Fruit fly (Drosophila melanogaster) whole organism, embryonic: ENCODE data around the gene Mdr65.

Experiments used
- Asciz ChIP-seq: fragments of 200-800 bp; sonication (Bioruptor generic); optimal IDR thresholded peaks from 2 replicates; lab custom pipeline; 2017; ENCODE audit warnings: missing biosample characterization, mild to moderate bottlenecking, missing genetic modification characterization, missing genetic modification reagents
- CG10321 ChIP-seq: fragments of 200-800 bp; sonication (Bioruptor generic); IDR thresholded peaks from 2 replicates; pipeline ENCODE4 v1.3.6; 2022; ENCODE audit warnings: missing biosample characterization, missing genetic modification characterization
- CG12155 ChIP-seq: fragments of 200-800 bp; sonication (Bioruptor generic); optimal IDR thresholded peaks from 3 replicates; lab custom pipeline; 2016; ENCODE audit warnings: missing biosample characterization, missing genetic modification characterization
- CG12744 ChIP-seq: fragments of 200-800 bp; sonication (Bioruptor generic); optimal IDR thresholded peaks from 2 replicates; lab custom pipeline; 2016; ENCODE audit warnings: missing biosample characterization, missing genetic modification characterization
- CG13123 ChIP-seq: fragments of 200-800 bp; sonication (Bioruptor generic); optimal IDR thresholded peaks from 2 replicates; lab custom pipeline; 2016; ENCODE audit warnings: missing biosample characterization, missing genetic modification characterization
- CG13287 ChIP-seq: fragments of 200-800 bp; sonication (Bioruptor generic); IDR thresholded peaks from 2 replicates; pipeline ENCODE4 v1.3.6; 2022; ENCODE audit warnings: missing biosample characterization, missing genetic modification characterization; ENCODE audit not compliant: partially characterized antibody
- CG13296 ChIP-seq: fragments of 200-800 bp; sonication (Bioruptor generic); optimal IDR thresholded peaks from 3 replicates; lab custom pipeline; 2018; ENCODE audit warnings: missing biosample characterization, mild to moderate bottlenecking, missing genetic modification characterization
- CG14441 ChIP-seq: fragments of 200-800 bp; sonication (Bioruptor generic); IDR thresholded peaks from 2 replicates; pipeline ENCODE4 v1.3.6; 2022; ENCODE audit warnings: missing biosample characterization, missing genetic modification characterization
- CG1603 ChIP-seq: fragments of 200-800 bp; sonication (Bioruptor generic); optimal IDR thresholded peaks from 2 replicates; lab custom pipeline; 2019; ENCODE audit warnings: missing biosample characterization, mild to moderate bottlenecking, missing genetic modification characterization, moderate library complexity
- CG17612 ChIP-seq: fragments of 200-800 bp; sonication (Bioruptor generic); IDR thresholded peaks from 2 replicates; pipeline ENCODE4 v1.3.6; 2022; ENCODE audit warnings: missing biosample characterization, missing genetic modification characterization
- CG1792 ChIP-seq: fragments of 200-800 bp; sonication (Bioruptor generic); optimal IDR thresholded peaks from 2 replicates; lab custom pipeline; 2016; ENCODE audit warnings: missing biosample characterization, missing genetic modification characterization
- CG18476 ChIP-seq: fragments of 200-800 bp; sonication (Bioruptor generic); optimal IDR thresholded peaks from 2 replicates; lab custom pipeline; 2016; ENCODE audit warnings: missing biosample characterization, mild to moderate bottlenecking, missing genetic modification characterization
- CG31224 ChIP-seq: fragments of 200-800 bp; sonication (Bioruptor generic); IDR thresholded peaks from 2 replicates; pipeline ENCODE4 v1.3.6; 2022; ENCODE audit warnings: missing biosample characterization, missing genetic modification characterization
- CG31365 ChIP-seq: fragments of 200-800 bp; sonication (Bioruptor generic); optimal IDR thresholded peaks from 2 replicates; lab custom pipeline; 2018; ENCODE audit warnings: missing biosample characterization, mild to moderate bottlenecking, missing genetic modification characterization
- CG31441 ChIP-seq: fragments of 200-800 bp; sonication (Bioruptor generic); IDR thresholded peaks from 2 replicates; pipeline ENCODE4 v1.3.6; 2022; ENCODE audit warnings: missing biosample characterization, missing genetic modification characterization
- CG3281 ChIP-seq: fragments of 200-800 bp; sonication (Bioruptor generic); optimal IDR thresholded peaks from 3 replicates; lab custom pipeline; 2017; ENCODE audit warnings: missing biosample characterization, mild to moderate bottlenecking, missing genetic modification characterization
- CG4282 ChIP-seq: fragments of 200-800 bp; sonication (Bioruptor generic); optimal IDR thresholded peaks from 2 replicates; lab custom pipeline; 2016; ENCODE audit warnings: missing biosample characterization, missing genetic modification characterization
- CG6272 ChIP-seq: fragments of 200-800 bp; sonication (Bioruptor generic); IDR thresholded peaks from 2 replicates; pipeline ENCODE4 v1.3.6; 2022; ENCODE audit warnings: missing biosample characterization, missing genetic modification characterization
- CG8944 ChIP-seq: fragments of 200-800 bp; sonication (Bioruptor generic); optimal IDR thresholded peaks from 3 replicates; lab custom pipeline; 2016; ENCODE audit warnings: missing biosample characterization, missing genetic modification characterization
- D ChIP-seq, 2 experiments: fragments of 200-800 bp in 1 of 2; fragments of >200 bp in 1 of 2; sonication (Bioruptor generic) in 1 of 2; optimal IDR thresholded peaks; 2 replicates in 1 of 2; 3 replicates in 1 of 2; lab custom pipeline; 2017; ENCODE audit warnings: mild to moderate bottlenecking in 1 of 2, missing biosample characterization in 1 of 2, missing genetic modification characterization in 1 of 2, missing genetic modification reagents in 1 of 2
- Dek ChIP-seq: fragments of 200-800 bp; sonication (Bioruptor generic); optimal IDR thresholded peaks from 3 replicates; lab custom pipeline; 2019; ENCODE audit warnings: missing biosample characterization, mild to moderate bottlenecking, missing genetic modification characterization, moderate library complexity
- Ets97D ChIP-seq: fragments of 200-800 bp; sonication (Bioruptor generic); optimal IDR thresholded peaks from 3 replicates; lab custom pipeline; 2016; ENCODE audit warnings: missing biosample characterization, missing genetic modification characterization
- Fer1 ChIP-seq: fragments of 200-800 bp; sonication (Bioruptor generic); optimal IDR thresholded peaks from 2 replicates; lab custom pipeline; 2017; ENCODE audit warnings: missing biosample characterization, mild to moderate bottlenecking, missing genetic modification characterization
- HLH3B ChIP-seq: fragments of 200-800 bp; sonication (Bioruptor generic); IDR thresholded peaks from 2 replicates; pipeline ENCODE4 v1.3.6; 2022; ENCODE audit warnings: missing biosample characterization, missing genetic modification characterization
- Hmx ChIP-seq: fragments of 200-800 bp; sonication (Bioruptor generic); optimal IDR thresholded peaks from 2 replicates; lab custom pipeline; 2016; ENCODE audit warnings: missing biosample characterization, missing genetic modification characterization
- Jarid2 ChIP-seq: fragments of 200-800 bp; sonication (Bioruptor generic); optimal IDR thresholded peaks from 3 replicates; lab custom pipeline; 2017; ENCODE audit warnings: mild to moderate bottlenecking, missing biosample characterization, missing genetic modification reagents, missing genetic modification characterization
- Lpt ChIP-seq: fragments of >200 bp; optimal IDR thresholded peaks from 2 replicates; lab custom pipeline; 2018; ENCODE audit warnings: missing biosample characterization, missing genetic modification characterization
- NK7.1 ChIP-seq: fragments of 200-800 bp; sonication (Bioruptor generic); optimal IDR thresholded peaks from 3 replicates; lab custom pipeline; 2016; ENCODE audit warnings: missing biosample characterization, missing genetic modification characterization
- Optix ChIP-seq: fragments of 200-800 bp; sonication (Bioruptor generic); IDR thresholded peaks from 3 replicates; pipeline ENCODE4 v1.3.6; 2022; ENCODE audit warnings: missing biosample characterization, missing genetic modification characterization
- Rx ChIP-seq: fragments of 200-800 bp; sonication (Bioruptor generic); IDR thresholded peaks from 2 replicates; pipeline ENCODE4 v1.3.6; 2022; ENCODE audit warnings: missing biosample characterization, missing genetic modification characterization
- Sin3A ChIP-seq: fragments of >200 bp; optimal IDR thresholded peaks from 2 replicates; lab custom pipeline; 2018
- Six4 ChIP-seq: fragments of 200-800 bp; sonication (Bioruptor generic); optimal IDR thresholded peaks from 2 replicates; lab custom pipeline; 2016; ENCODE audit warnings: missing biosample characterization, missing genetic modification characterization
- Usf ChIP-seq: fragments of 200-800 bp; sonication (Bioruptor generic); optimal IDR thresholded peaks from 2 replicates; lab custom pipeline; 2017; ENCODE audit warnings: missing genotype, missing biosample characterization, missing genetic modification characterization
- chn ChIP-seq: fragments of 200-800 bp; sonication (Bioruptor generic); optimal IDR thresholded peaks from 2 replicates; lab custom pipeline; 2016; ENCODE audit warnings: missing biosample characterization, missing genetic modification characterization
- da ChIP-seq: fragments of 200-800 bp; sonication (Bioruptor generic); optimal IDR thresholded peaks from 2 replicates; lab custom pipeline; 2016; ENCODE audit warnings: missing biosample characterization, missing genetic modification characterization
- dmrt11E ChIP-seq: fragments of 200-800 bp; sonication (Bioruptor generic); optimal IDR thresholded peaks from 3 replicates; lab custom pipeline; 2018; ENCODE audit warnings: missing biosample characterization, mild to moderate bottlenecking, missing genetic modification characterization, moderate library complexity
- fd102C ChIP-seq: fragments of 200-800 bp; sonication (Bioruptor generic); optimal IDR thresholded peaks from 2 replicates; lab custom pipeline; 2018; ENCODE audit warnings: missing biosample characterization, mild to moderate bottlenecking, missing genetic modification characterization, moderate library complexity
- fd96Cb ChIP-seq: fragments of 200-800 bp; sonication (Bioruptor generic); optimal IDR thresholded peaks from 2 replicates; lab custom pipeline; 2018; ENCODE audit warnings: missing biosample characterization, mild to moderate bottlenecking, missing genetic modification characterization, moderate library complexity
- insv ChIP-seq, 2 experiments: fragments of 200-800 bp; sonication (Bioruptor generic); optimal IDR thresholded peaks; 3 replicates each; lab custom pipeline; 2016 to 2018; ENCODE audit warnings: missing biosample characterization in 2 of 2, missing genetic modification characterization in 2 of 2
- ken ChIP-seq: fragments of 200-800 bp; sonication (Bioruptor generic); IDR thresholded peaks from 3 replicates; pipeline ENCODE4 v1.3.6; 2022; ENCODE audit warnings: missing biosample characterization, missing genetic modification characterization
- klu ChIP-seq: fragments of 200-800 bp; sonication (Bioruptor generic); IDR thresholded peaks from 2 replicates; pipeline ENCODE4 v1.3.6; 2022; ENCODE audit warnings: missing biosample characterization, missing genetic modification characterization
- knrl ChIP-seq: fragments of 200-800 bp; sonication (Bioruptor generic); IDR thresholded peaks from 3 replicates; pipeline ENCODE4 v1.3.6; 2022; ENCODE audit warnings: missing biosample characterization, missing genetic modification characterization; ENCODE audit not compliant: partially characterized antibody
- lola ChIP-seq, 3 experiments: fragments of >200 bp in 2 of 3; fragments of 200-800 bp in 1 of 3; sonication (Bioruptor generic) in 1 of 3; optimal IDR thresholded peaks; 2 replicates each; lab custom pipeline; 2017 to 2019; ENCODE audit warnings: missing biosample characterization in 3 of 3, missing genetic modification characterization in 3 of 3, mild to moderate bottlenecking in 1 of 3, moderate library complexity in 1 of 3
- odd ChIP-seq: fragments of 200-800 bp; sonication (Bioruptor generic); optimal IDR thresholded peaks from 2 replicates; lab custom pipeline; 2017; ENCODE audit warnings: missing biosample characterization, mild to moderate bottlenecking, missing genetic modification characterization
- pros ChIP-seq: fragments of 200-800 bp; sonication (Bioruptor generic); optimal IDR thresholded peaks from 3 replicates; lab custom pipeline; 2019; ENCODE audit warnings: missing biosample characterization, mild to moderate bottlenecking, missing genetic modification characterization, moderate library complexity
- pzg ChIP-seq: fragments of 200-800 bp; sonication (Bioruptor generic); optimal IDR thresholded peaks from 3 replicates; lab custom pipeline; 2018; ENCODE audit warnings: missing biosample characterization, mild to moderate bottlenecking, missing genetic modification characterization, moderate library complexity
- schlank ChIP-seq: fragments of 200-800 bp; sonication (Bioruptor generic); optimal IDR thresholded peaks from 2 replicates; lab custom pipeline; 2018; ENCODE audit warnings: missing biosample characterization, mild to moderate bottlenecking, missing genetic modification characterization
- sna ChIP-seq: fragments of 200-800 bp; sonication (Bioruptor generic); IDR thresholded peaks from 2 replicates; pipeline ENCODE4 v1.3.6; 2022; ENCODE audit warnings: missing biosample characterization, missing genetic modification characterization; ENCODE audit not compliant: partially characterized antibody
- trh ChIP-seq: fragments of 200-800 bp; sonication (Bioruptor generic); optimal IDR thresholded peaks from 2 replicates; lab custom pipeline; 2016; ENCODE audit warnings: missing biosample characterization, missing genetic modification characterization
- tx ChIP-seq: fragments of 200-800 bp; sonication (Bioruptor generic); optimal IDR thresholded peaks from 2 replicates; lab custom pipeline; 2016; ENCODE audit warnings: missing biosample characterization, missing genetic modification characterization
- z ChIP-seq: fragments of 200-800 bp; sonication (Bioruptor generic); IDR thresholded peaks from 3 replicates; pipeline ENCODE4 v1.3.6; 2022; ENCODE audit warnings: missing biosample characterization, missing genetic modification characterization

Mdr65 gene

DNA sequence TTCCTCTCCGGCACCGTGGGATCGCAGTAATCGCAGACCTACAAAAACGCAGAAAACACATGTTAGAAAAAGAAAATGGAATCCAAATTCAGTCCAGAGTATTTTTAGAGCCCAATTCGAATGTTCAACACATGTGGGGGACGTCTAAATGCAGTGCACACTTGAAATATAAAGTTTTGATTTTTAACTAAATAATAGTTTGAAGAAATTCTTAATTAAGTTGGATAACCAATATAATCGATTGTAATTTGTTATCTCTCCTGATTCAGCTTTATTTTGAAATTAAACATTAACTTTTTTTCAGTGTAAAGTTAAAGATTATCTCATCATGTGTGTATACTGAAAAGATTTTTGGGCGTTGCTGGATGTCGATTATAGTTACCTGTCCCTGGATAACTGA lies 28.3 kb downstream of the Mdr65 start (continued):
- TF ChIP-seq odd (GFP tag; lab: Kevin White, UChicago) (peak; percentile 35), Sin3A (no peak), fd102C (GFP tag; lab: Kevin White, UChicago) (no peak), z (GFP tag; lab: Robert Waterston, UW) (no peak), pros (GFP tag; lab: Kevin White, UChicago) (no peak), CG4282 (GFP tag; lab: Kevin White, UChicago) (no peak), HLH3B (GFP tag; lab: Robert Waterston, UW) (peak; percentile 69), CG6272 (GFP tag; lab: Robert Waterston, UW) (no peak), schlank (no peak), Fer1 (GFP tag; lab: Kevin White, UChicago) (no peak), CG31441 (GFP tag; lab: Robert Waterston, UW) (peak; percentile 86), CG1603 (tag; lab: Kevin White, UChicago) (no peak), CG13287 (no peak), Usf (no peak), lola (GFP tag; optimal IDR thresholded peaks at IDR 0.05; lab: Kevin White, UChicago) (peak in 1 of 3 experiments; percentile 90), CG31365 (tag; lab: Kevin White, UChicago) (no peak), CG1792 (GFP tag; lab: Kevin White, UChicago) (no peak), ken (GFP tag; lab: Robert Waterston, UW) (peak; percentile 70; the same call in 1 of the 3 replicates), CG12744 (GFP tag; lab: Kevin White, UChicago) (no peak), knrl (GFP tag; lab: Robert Waterston, UW) (no peak), Six4 (GFP tag; lab: Kevin White, UChicago) (peak; percentile 52), da (GFP tag; lab: Kevin White, UChicago) (no peak), Asciz (GFP tag; lab: Kevin White, UChicago) (peak; percentile 68), CG18476 (GFP tag; lab: Kevin White, UChicago) (peak; percentile 13), CG12155 (GFP tag; lab: Kevin White, UChicago) (peak; percentile 12), tx (GFP tag; lab: Kevin White, UChicago) (no peak), NK7.1 (GFP tag; lab: Kevin White, UChicago) (no peak), Ets97D (GFP tag; lab: Kevin White, UChicago) (no peak), trh (GFP tag; lab: Kevin White, UChicago) (peak; percentile 19), pzg (GFP tag; lab: Kevin White, UChicago) (no peak), klu (GFP tag; lab: Robert Waterston, UW) (no peak), CG10321 (peak; percentile 16; the same call in 1 of the 2 replicates), fd96Cb (peak; percentile 80), dmrt11E (tag; lab: Kevin White, UChicago) (peak; percentile 93), CG13123 (peak; percentile 55), insv (GFP tag; optimal IDR thresholded peaks at IDR 0.05; lab: Kevin White, UChicago) (no peak), CG14441 (GFP tag; lab: Robert Waterston, UW) (peak; percentile 46; the same call in 1 of the 2 replicates), Jarid2 (no peak), CG8944 (GFP tag; lab: Kevin White, UChicago) (peak; percentile 21), chn (GFP tag; lab: Kevin White, UChicago) (peak; percentile 45), D (optimal IDR thresholded peaks at IDR 0.05; lab: Kevin White, UChicago) (no peak), D (GFP tag; optimal IDR thresholded peaks at IDR 0.05; lab: Kevin White, UChicago) (peak; percentile 64), Hmx (GFP tag; lab: Kevin White, UChicago) (no peak), sna (GFP tag; lab: Robert Waterston, UW) (no peak), Lpt (GFP tag; lab: Kevin White, UChicago) (no peak), CG13296 (GFP tag; lab: Kevin White, UChicago) (no peak), Optix (no peak), CG31224 (GFP tag; lab: Robert Waterston, UW) (no peak), Rx (GFP tag; lab: Robert Waterston, UW) (no peak), Dek (peak; percentile 15), CG17612 (no peak), CG3281 (peak; percentile 11)
